Fruit fly (Drosophila melanogaster) whole organism, wandering third instar larva: ENCODE results near the gene Sec71.

Experiments used
- Abd-B ChIP-seq: fragments of >200 bp; optimal IDR thresholded peaks from 2 replicates; lab custom pipeline; 2017; ENCODE audit warnings: missing biosample characterization, missing genetic modification characterization
- Dfd ChIP-seq: fragments of >200 bp; optimal IDR thresholded peaks from 2 replicates; lab custom pipeline; 2017; ENCODE audit warnings: missing biosample characterization, missing genetic modification characterization
- GATAd ChIP-seq: sonication (Bioruptor generic); optimal IDR thresholded peaks from 2 replicates; lab custom pipeline; 2016; ENCODE audit warnings: missing biosample characterization, missing genetic modification characterization
- Hr83 ChIP-seq: fragments of 200-300 bp; sonication (Bioruptor generic); optimal IDR thresholded peaks from 2 replicates; lab custom pipeline; 2016; ENCODE audit warnings: missing biosample characterization, mild to moderate bottlenecking, missing genetic modification characterization, moderate library complexity; ENCODE audit not compliant: poor library complexity, severe bottlenecking
- Mio ChIP-seq: sonication (Bioruptor generic); optimal IDR thresholded peaks from 2 replicates; lab custom pipeline; 2016; ENCODE audit warnings: missing biosample characterization, missing genetic modification characterization
- Myc ChIP-seq: fragments of >200 bp; optimal IDR thresholded peaks from 2 replicates; lab custom pipeline; 2017
- br ChIP-seq: fragments of 200-800 bp; sonication (Bioruptor generic); optimal IDR thresholded peaks from 2 replicates; lab custom pipeline; 2016; ENCODE audit warnings: missing biosample characterization, missing genetic modification characterization
- dmrt93B ChIP-seq: fragments of 200-800 bp; sonication (Bioruptor generic); optimal IDR thresholded peaks from 2 replicates; lab custom pipeline; 2018; ENCODE audit warnings: missing biosample characterization, mild to moderate bottlenecking, missing genetic modification characterization
- dsf ChIP-seq: sonication (Bioruptor generic); optimal IDR thresholded peaks from 2 replicates; lab custom pipeline; 2016; ENCODE audit warnings: missing biosample characterization, missing genetic modification characterization, borderline replicate concordance
- lola ChIP-seq: fragments of >200 bp; optimal IDR thresholded peaks from 2 replicates; lab custom pipeline; 2017; ENCODE audit warnings: missing biosample characterization, missing genetic modification characterization
- psq ChIP-seq: fragments of 200-800 bp; sonication (Bioruptor generic); optimal IDR thresholded peaks from 3 replicates; lab custom pipeline; 2017; ENCODE audit warnings: missing biosample characterization, mild to moderate bottlenecking, missing genetic modification characterization, moderate library complexity
- usp ChIP-seq: fragments of >200 bp; optimal IDR thresholded peaks from 2 replicates; lab custom pipeline; 2017; ENCODE audit warnings: missing biosample characterization, missing genetic modification characterization

dm6 chr2L:13841508-13841907, 48.2 kb downstream of the Sec71 start, which contains the start of gene CG33307:
- TF ChIP-seq Myc (no peak), Mio (GFP tag; lab: Kevin White, UChicago) (no peak), dmrt93B (GFP tag; lab: Kevin White, UChicago) (no peak), GATAd (GFP tag; lab: Kevin White, UChicago) (no peak), usp (GFP tag; lab: Kevin White, UChicago) (no peak), dsf (no peak), psq (GFP tag; lab: Kevin White, UChicago) (no peak), Abd-B (GFP tag; lab: Kevin White, UChicago) (no peak), Dfd (no peak), lola (GFP tag; lab: Kevin White, UChicago) (no peak), Hr83 (GFP tag; lab: Kevin White, UChicago) (no peak), br (GFP tag; lab: Kevin White, UChicago) (no peak)
